Worm (Caenorhabditis elegans): ENCODE results near the gene F32G8.3.

ce11 chrV:10592479-10592878 is 37.3 kb upstream of the F32G8.3 start, which contains the start of gene T21C9.9:
- no peak for TF ChIP-seq W03F9.2 (tag; optimal IDR thresholded peaks at IDR 0.05)
- no peak for TF ChIP-seq dao-5 (tag; optimal IDR thresholded peaks at IDR 0.05)

All from whole organism, L4/young adult.